Fruit fly (Drosophila melanogaster) whole organism, larva: ENCODE data around the gene Mcr.
A peak's percentile ranks its signal among the peaks of the same experiment; 100 is the strongest.

Source experiments
- noc ChIP-seq: fragments of 200-800 bp; sonication (Bioruptor generic); optimal IDR thresholded peaks from 3 replicates; lab custom pipeline; 2019; ENCODE audit warnings: missing biosample characterization, mild to moderate bottlenecking, missing genetic modification characterization, moderate library complexity

The Mcr gene

dm6 chr2L:8082692-8083412 is at the start of gene Mcr:
Gene Mcr (minus strand): TSS chr2L:8082982.
- TF ChIP-seq noc (tag; lab: Kevin White, UChicago) = no peak

dm6 chr2L:8130729-8131128 is 47.9 kb upstream of the Mcr start:
- no peak for TF ChIP-seq noc (tag; lab: Kevin White, UChicago)

DNA sequence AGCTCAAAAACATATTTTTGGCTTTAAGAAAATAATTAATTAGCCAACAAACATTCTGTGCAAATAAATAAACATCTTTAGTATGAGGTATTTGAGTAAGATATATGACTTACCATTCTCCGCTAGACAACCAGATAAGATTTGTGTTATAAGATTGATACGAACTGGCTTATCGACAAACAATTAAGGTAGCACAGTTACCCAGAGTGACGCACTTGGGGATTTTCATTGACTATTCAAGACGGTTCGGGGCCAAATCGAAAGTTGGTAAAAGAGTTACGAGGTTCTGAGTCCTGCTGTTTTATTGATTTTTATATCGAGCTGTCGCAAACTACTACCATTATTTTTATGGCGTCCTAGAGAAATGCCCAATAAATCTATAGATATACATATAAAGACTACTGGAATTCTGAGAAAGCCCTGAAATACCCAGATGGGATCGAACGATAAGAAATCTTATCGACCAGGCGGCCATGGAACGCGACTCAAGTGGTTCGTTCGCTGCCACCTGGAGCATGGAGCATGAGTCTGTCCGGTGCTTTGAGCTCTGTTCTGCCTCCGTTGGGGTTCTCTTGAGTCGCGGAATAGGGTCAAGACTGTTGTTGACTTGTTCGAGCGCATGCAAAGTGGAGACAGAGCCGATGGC is 47.3 kb upstream of the Mcr start:
- TF ChIP-seq noc (tag; lab: Kevin White, UChicago) = peak; percentile 47

dm6 chr2L:8128911-8129310 is 46.1 kb upstream of the Mcr start:
- no peak for TF ChIP-seq noc (tag; lab: Kevin White, UChicago)

- TF ChIP-seq noc (tag; lab: Kevin White, UChicago) = peak; percentile 32
These were observed 44.2 kb upstream of the Mcr start, which contains the start of the genes CG12375 and CG8668 for dm6 chr2L:8126849-8127602. Gene CG12375 (minus strand): TSS chr2L:8126890. Gene CG8668 (plus strand): TSS chr2L:8127001.

DNA sequence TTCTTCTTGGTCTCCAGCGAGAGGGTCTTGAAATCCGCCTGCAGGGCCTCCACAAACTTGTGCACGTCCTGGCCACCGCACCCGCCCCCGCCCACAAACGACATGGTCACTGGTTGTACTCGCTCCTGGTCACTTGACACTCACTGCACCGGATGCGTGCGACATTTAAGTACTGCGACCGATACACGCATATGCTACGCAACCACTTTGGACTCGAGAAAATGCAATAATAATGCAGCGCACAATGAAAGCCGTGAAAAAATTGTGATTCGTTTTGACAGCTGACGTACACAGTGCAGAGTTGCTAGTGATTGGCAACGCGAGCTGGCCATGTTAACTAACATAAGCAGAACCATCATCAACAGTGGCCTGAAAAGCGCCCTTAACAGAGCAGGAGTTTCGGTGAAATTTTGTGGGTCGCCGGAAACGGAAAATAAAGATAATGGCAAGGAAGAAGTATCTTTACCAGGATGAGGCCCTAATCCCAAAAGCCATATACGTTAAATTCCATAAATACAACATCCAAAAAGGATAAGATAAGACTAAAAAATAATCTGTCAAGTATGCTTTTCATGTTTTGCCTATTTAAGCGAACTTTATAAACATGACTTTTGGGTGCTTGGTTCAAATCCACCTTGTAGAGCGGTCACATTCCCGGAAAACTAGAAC is 41.1 kb upstream of the Mcr start, which contains the start of the genes mon2 and CG8673:
TSS of gene mon2 (minus strand) at position 300 of the 669 bp plus-strand sequence.
TSS of gene CG8673 (plus strand) at position 619 of the 669 bp plus-strand sequence.
- TF ChIP-seq noc (tag; lab: Kevin White, UChicago) = peak; percentile 7

dm6 chr2L:8116632-8117193 is 33.9 kb upstream of the Mcr start:
- peak; percentile 41 for TF ChIP-seq noc (tag; lab: Kevin White, UChicago)

dm6 chr2L:8110549-8111438 is 28.0 kb upstream of the Mcr start:
- no peak for TF ChIP-seq noc (tag; lab: Kevin White, UChicago)

- TF ChIP-seq noc (tag; lab: Kevin White, UChicago) = no peak
These were observed 21.9 kb upstream of the Mcr start for dm6 chr2L:8104706-8105105.

- TF ChIP-seq noc (tag; lab: Kevin White, UChicago) = no peak
These were observed 21.3 kb upstream of the Mcr start for dm6 chr2L:8104094-8104493.

- no peak for TF ChIP-seq noc (tag; lab: Kevin White, UChicago)
These were observed 20.3 kb upstream of the Mcr start for dm6 chr2L:8103073-8103472.

- peak; percentile 64 for TF ChIP-seq noc (tag; lab: Kevin White, UChicago)
These were observed 17.9 kb upstream of the Mcr start for dm6 chr2L:8100489-8101352.
